Worm (Caenorhabditis elegans): ENCODE measurements around the gene ugt-16.

ce11 chrV:12827219-12827618, 2.4 kb downstream of the ugt-16 start, which contains the start of gene ugt-15:
- no peak for TF ChIP-seq dve-1 (tag; optimal IDR thresholded peaks at IDR 0.05)
- no peak for TF ChIP-seq pqm-1 (tag; optimal IDR thresholded peaks at IDR 0.05)
- TF ChIP-seq fkh-10 (GFP tag; optimal IDR thresholded peaks at IDR 0.05), result no peak
- no peak for TF ChIP-seq elt-2 (tag; optimal IDR thresholded peaks at IDR 0.05)
- no peak for TF ChIP-seq madf-2 (tag; optimal IDR thresholded peaks at IDR 0.05)
- no peak for TF ChIP-seq ceh-19 (GFP tag; optimal IDR thresholded peaks at IDR 0.05)
- TF ChIP-seq rnt-1 (tag; optimal IDR thresholded peaks at IDR 0.05), result no peak
- TF ChIP-seq nhr-232 (tag; optimal IDR thresholded peaks at IDR 0.05), result no peak
- no peak for TF ChIP-seq ceh-2 (tag; optimal IDR thresholded peaks at IDR 0.05)
- no peak for TF ChIP-seq ceh-34 (tag; optimal IDR thresholded peaks at IDR 0.05)

All from whole organism, late embryonic.